Worm (Caenorhabditis elegans) whole organism, L2 larva: Measurements from ENCODE around the gene lin-38.

ENCODE experiments used
- aly-2 ChIP-seq: fragments of 150-350 bp; optimal IDR thresholded peaks from 2 replicates; lab custom pipeline; 2014; ENCODE audit warnings: missing biosample characterization, missing genetic modification characterization
- ama-1 ChIP-seq: fragments of 150-350 bp; optimal IDR thresholded peaks from 2 replicates; lab custom pipeline; 2018; ENCODE audit warnings: inconsistent platforms
- dmd-4 ChIP-seq: sonication (generic microtip); optimal IDR thresholded peaks from 2 replicates; lab custom pipeline; 2017; ENCODE audit warnings: missing biosample characterization, missing genetic modification characterization
- fos-1 ChIP-seq: fragments of 150-350 bp; optimal IDR thresholded peaks from 2 replicates; lab custom pipeline; 2014; ENCODE audit warnings: missing biosample characterization, missing genetic modification characterization
- lin-13 ChIP-seq: fragments of 150-350 bp; optimal IDR thresholded peaks from 2 replicates; lab custom pipeline; 2014; ENCODE audit warnings: missing biosample characterization, missing genetic modification reagents, missing genetic modification characterization
- mdl-1 ChIP-seq, 2 experiments: fragments of 150-350 bp in 1 of 2; sonication (generic microtip) in 1 of 2; optimal IDR thresholded peaks; 2 replicates each; lab custom pipeline; 2017; ENCODE audit warnings: missing biosample characterization in 2 of 2, missing genetic modification characterization in 2 of 2
- nhr-10 ChIP-seq: sonication (generic microtip); optimal IDR thresholded peaks from 2 replicates; lab custom pipeline; 2017; ENCODE audit warnings: missing biosample characterization, missing genetic modification characterization
- nhr-12 ChIP-seq: fragments of 150-350 bp; optimal IDR thresholded peaks from 2 replicates; lab custom pipeline; 2014; ENCODE audit warnings: missing biosample characterization, missing genetic modification characterization
- skn-1 ChIP-seq: sonication (generic microtip); optimal IDR thresholded peaks from 2 replicates; lab custom pipeline; 2017; ENCODE audit warnings: missing biosample characterization, missing genetic modification characterization
- unc-39 ChIP-seq: fragments of 150-350 bp; optimal IDR thresholded peaks from 2 replicates; lab custom pipeline; 2014; ENCODE audit warnings: missing biosample characterization, missing genetic modification characterization
- unc-55 ChIP-seq: fragments of 150-350 bp; sonication (generic microtip); optimal IDR thresholded peaks from 3 replicates; lab custom pipeline; 2014; ENCODE audit warnings: missing biosample characterization, missing genetic modification reagents, missing genetic modification characterization
- unc-62 ChIP-seq: fragments of 150-350 bp; optimal IDR thresholded peaks from 2 replicates; lab custom pipeline; 2014; ENCODE audit warnings: missing biosample characterization, missing genetic modification reagents, missing genetic modification characterization

DNA sequence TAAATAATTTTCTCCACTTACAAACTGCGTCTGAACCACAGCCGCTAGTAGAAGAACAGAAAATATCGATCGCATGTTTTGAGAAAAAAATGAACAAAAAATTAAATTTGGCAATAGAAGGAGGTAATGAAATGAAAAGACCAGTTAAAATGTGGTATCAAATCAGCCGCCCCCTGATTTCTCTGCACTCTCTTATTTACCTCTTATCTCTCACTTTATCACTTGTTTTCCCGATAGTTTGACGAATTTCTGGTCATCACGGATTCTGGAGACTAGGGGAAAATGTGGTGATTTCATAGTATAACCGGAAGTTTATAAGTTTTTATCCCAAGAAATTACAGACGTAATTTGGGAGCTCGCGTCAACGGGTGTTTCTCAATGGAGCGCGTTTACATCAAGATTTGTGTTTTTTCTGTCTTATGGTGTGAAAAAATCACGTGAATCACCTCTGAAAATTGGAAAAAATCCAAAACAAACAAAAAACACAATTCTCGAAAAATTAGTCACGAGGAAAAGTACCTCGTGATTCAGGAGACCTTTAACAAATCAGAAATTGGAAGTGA, 18.0 kb downstream of the lin-38 start, which contains the start of gene clec-146:
- no peak for TF ChIP-seq nhr-10 (tag; lab: Kevin White, UChicago)
- no peak for TF ChIP-seq nhr-12 (tag; lab: Kevin White, UChicago)
- TF ChIP-seq unc-62 (GFP tag; lab: Kevin White, UChicago): no peak
- no peak for TF ChIP-seq fos-1 (tag; lab: Kevin White, UChicago)
- no peak for TF ChIP-seq ama-1 (lab: Kevin White, UChicago)
- no peak for TF ChIP-seq lin-13 (GFP tag; lab: Kevin White, UChicago)
- no peak for TF ChIP-seq unc-55 (GFP tag; lab: Kevin White, UChicago)
- no peak for TF ChIP-seq skn-1
- no peak for TF ChIP-seq mdl-1 (tag; optimal IDR thresholded peaks at IDR 0.05; lab: Kevin White, UChicago)
- no peak for TF ChIP-seq unc-39 (tag; lab: Kevin White, UChicago)
- no peak for TF ChIP-seq dmd-4 (tag; lab: Kevin White, UChicago)
- TF ChIP-seq aly-2 (tag; lab: Kevin White, UChicago): no peak
